Fruit fly (Drosophila melanogaster): ENCODE results near the gene CG34447.
A peak's percentile ranks its signal among the peaks of the same experiment; 100 is the strongest.

The CG34447 gene

dm6 chr2L:2375655-2376417, 44.0 kb downstream of the CG34447 start, which contains the start of gene Atxn7 (continued):
- no peak for TF ChIP-seq GATAe (GFP tag; conservative IDR thresholded peaks at IDR 0.05)
- peak; percentile 65 for TF ChIP-seq CG12104 (GFP tag; optimal IDR thresholded peaks at IDR 0.05)
- peak; percentile 68 for TF ChIP-seq phol (tag; optimal IDR thresholded peaks at IDR 0.05)
- TF ChIP-seq mirr (GFP tag; optimal IDR thresholded peaks at IDR 0.05): peak; percentile 67
- TF ChIP-seq CG16779 (GFP tag; IDR thresholded peaks at IDR 0.05): no peak
- peak; percentile 77 for TF ChIP-seq trem (tag; optimal IDR thresholded peaks at IDR 0.05)
- no peak for TF ChIP-seq br (optimal IDR thresholded peaks at IDR 0.05)
- no peak for TF ChIP-seq esg (GFP tag; conservative IDR thresholded peaks at IDR 0.05)
- TF ChIP-seq CG10654 (GFP tag; optimal IDR thresholded peaks at IDR 0.05): peak; percentile 15
- peak; percentile 89 for TF ChIP-seq CG7987 (GFP tag; optimal IDR thresholded peaks at IDR 0.05)
- TF ChIP-seq HmgZ (tag; optimal IDR thresholded peaks at IDR 0.05): peak; percentile 87
- TF ChIP-seq CG11093 (GFP tag; IDR thresholded peaks at IDR 0.05): no peak
- TF ChIP-seq rib (GFP tag; IDR thresholded peaks at IDR 0.05): peak; percentile 85
- TF ChIP-seq psq (GFP tag; optimal IDR thresholded peaks at IDR 0.05): peak; percentile 7
- TF ChIP-seq CG15269 (tag; optimal IDR thresholded peaks at IDR 0.05): peak; percentile 65
- peak; percentile 39 for TF ChIP-seq fd3F (GFP tag; optimal IDR thresholded peaks at IDR 0.05)
- peak; percentile 62 for TF ChIP-seq Ptx1 (GFP tag; IDR thresholded peaks at IDR 0.05)
- TF ChIP-seq D (optimal IDR thresholded peaks at IDR 0.05): no peak
- TF ChIP-seq D (GFP tag; optimal IDR thresholded peaks at IDR 0.05): peak; percentile 22
- peak; percentile 80 for TF ChIP-seq bcd (GFP tag; optimal IDR thresholded peaks at IDR 0.05)
- peak; percentile 97 for TF ChIP-seq CG16813 (GFP tag; IDR thresholded peaks at IDR 0.05; ENCODE audit: partially characterized antibody)
- peak; percentile 42 for TF ChIP-seq Nf-YB (GFP tag; optimal IDR thresholded peaks at IDR 0.05)
- TF ChIP-seq NK7.1 (GFP tag; optimal IDR thresholded peaks at IDR 0.05): peak; percentile 71
- TF ChIP-seq scrt (GFP tag; optimal IDR thresholded peaks at IDR 0.05): peak; percentile 89
- peak; percentile 74 for TF ChIP-seq Hsf (GFP tag; optimal IDR thresholded peaks at IDR 0.05)
- peak; percentile 74 for TF ChIP-seq CG13624 (GFP tag; optimal IDR thresholded peaks at IDR 0.05)
- peak; percentile 97 for TF ChIP-seq Med (GFP tag)
- TF ChIP-seq Lhr (GFP tag; optimal IDR thresholded peaks at IDR 0.05): peak; percentile 69
- TF ChIP-seq Six4 (GFP tag; optimal IDR thresholded peaks at IDR 0.05): no peak
- TF ChIP-seq CG5245 (GFP tag; optimal IDR thresholded peaks at IDR 0.05): peak; percentile 26
- TF ChIP-seq CG15011 (GFP tag; optimal IDR thresholded peaks at IDR 0.05): peak; percentile 28
- TF ChIP-seq CG42726 (GFP tag; IDR thresholded peaks at IDR 0.05; ENCODE audit: partially characterized antibody): peak; percentile 98
- TF ChIP-seq CG6791 (GFP tag; IDR thresholded peaks at IDR 0.05; ENCODE audit: partially characterized antibody): peak; percentile 96
- TF ChIP-seq ind (GFP tag; optimal IDR thresholded peaks at IDR 0.05): no peak
- TF ChIP-seq tio (GFP tag; optimal IDR thresholded peaks at IDR 0.05): peak; percentile 15
- TF ChIP-seq en (GFP tag; optimal IDR thresholded peaks at IDR 0.05): peak; percentile 43
- 0 out of 2 replicates have a peak, but pooled peaks have one; percentile 52 for TF ChIP-seq klu (GFP tag; IDR thresholded peaks at IDR 0.05)
- TF ChIP-seq CG2712 (tag; optimal IDR thresholded peaks at IDR 0.05): peak; percentile 55
- TF ChIP-seq Tbp (GFP tag; optimal IDR thresholded peaks at IDR 0.05): no peak
- TF ChIP-seq CG7271 (tag; optimal IDR thresholded peaks at IDR 0.05): peak; percentile 88
- TF ChIP-seq pb (GFP tag; optimal IDR thresholded peaks at IDR 0.05): peak; percentile 48
- TF ChIP-seq pzg (GFP tag; optimal IDR thresholded peaks at IDR 0.05): peak; percentile 64
- peak; percentile 5 for TF ChIP-seq Antp (GFP tag; optimal IDR thresholded peaks at IDR 0.05)
- peak; percentile 58 for TF ChIP-seq nerfin-1 (tag; optimal IDR thresholded peaks at IDR 0.05)
- TF ChIP-seq shn (GFP tag; optimal IDR thresholded peaks at IDR 0.05): peak; percentile 50
- peak; percentile 56 for TF ChIP-seq gcm2 (GFP tag; optimal IDR thresholded peaks at IDR 0.05)
- TF ChIP-seq kay (GFP tag; optimal IDR thresholded peaks at IDR 0.05): peak; percentile 27
- no peak for TF ChIP-seq CG7372 (GFP tag; IDR thresholded peaks at IDR 0.05)
- TF ChIP-seq CG16815 (GFP tag; optimal IDR thresholded peaks at IDR 0.05): no peak
- TF ChIP-seq bowl (GFP tag; IDR thresholded peaks at IDR 0.05): no peak

Data from whole organism, embryonic.